Fruit fly (Drosophila melanogaster) whole organism, embryonic: Measurements from ENCODE around the gene Eip75B.

ENCODE experiments used
- Antp ChIP-seq: fragments of 200-800 bp; sonication (Bioruptor generic); optimal IDR thresholded peaks from 3 replicates; lab custom pipeline; 2016; ENCODE audit warnings: missing biosample characterization, missing genetic modification characterization
- Awh ChIP-seq: fragments of 200-800 bp; sonication (Bioruptor generic); IDR thresholded peaks from 2 replicates; pipeline ENCODE4, ENCODE4 v1.3.6; 2022; ENCODE audit warnings: missing biosample characterization, missing genetic modification characterization
- CG10147 ChIP-seq: fragments of 200-800 bp; sonication (Bioruptor generic); optimal IDR thresholded peaks from 2 replicates; lab custom pipeline; 2019; ENCODE audit warnings: missing biosample characterization, mild to moderate bottlenecking, missing genetic modification characterization, moderate library complexity
- CG10209 ChIP-seq: fragments of 200-800 bp; sonication (Bioruptor generic); optimal IDR thresholded peaks from 3 replicates; lab custom pipeline; 2017; ENCODE audit warnings: missing biosample characterization, mild to moderate bottlenecking, missing genetic modification characterization, missing genetic modification reagents
- CG1233 ChIP-seq: fragments of 200-800 bp; sonication (Bioruptor generic); optimal IDR thresholded peaks from 4 replicates; lab custom pipeline; 2018; ENCODE audit warnings: missing biosample characterization, mild to moderate bottlenecking, missing genetic modification characterization
- CG12659 ChIP-seq: fragments of 200-800 bp; sonication (Bioruptor generic); optimal IDR thresholded peaks from 3 replicates; lab custom pipeline; 2017; ENCODE audit warnings: mild to moderate bottlenecking, missing biosample characterization, missing genetic modification reagents, missing genetic modification characterization
- CG13775 ChIP-seq: fragments of 200-800 bp; sonication (Bioruptor generic); optimal IDR thresholded peaks from 3 replicates; lab custom pipeline; 2017; ENCODE audit warnings: missing biosample characterization, mild to moderate bottlenecking, missing genetic modification characterization
- CG16779 ChIP-seq: fragments of 200-800 bp; sonication (Bioruptor generic); IDR thresholded peaks from 2 replicates; pipeline ENCODE4 v1.3.6; 2022; ENCODE audit warnings: missing biosample characterization, missing genetic modification characterization
- CG17361 ChIP-seq: fragments of 200-800 bp; sonication (Bioruptor generic); IDR thresholded peaks from 3 replicates; pipeline ENCODE4 v1.3.6; 2022; ENCODE audit warnings: missing biosample characterization, missing genetic modification characterization
- CG1832 ChIP-seq: fragments of 200-800 bp; sonication (Bioruptor generic); optimal IDR thresholded peaks from 2 replicates; lab custom pipeline; 2017; ENCODE audit warnings: missing biosample characterization, mild to moderate bottlenecking, missing genetic modification characterization, inconsistent platforms
- CG18599 ChIP-seq: fragments of 200-800 bp; sonication (Bioruptor generic); optimal IDR thresholded peaks from 3 replicates; lab custom pipeline; 2017; ENCODE audit warnings: missing biosample characterization, missing genetic modification characterization, mild to moderate bottlenecking, moderate library complexity, missing genetic modification reagents
- CG2120 ChIP-seq: fragments of 200-800 bp; sonication (Bioruptor generic); optimal IDR thresholded peaks from 3 replicates; lab custom pipeline; 2016; ENCODE audit warnings: missing biosample characterization, missing genetic modification characterization
- CG2678 ChIP-seq: fragments of 200-800 bp; sonication (Bioruptor generic); optimal IDR thresholded peaks from 3 replicates; lab custom pipeline; 2019; ENCODE audit warnings: missing biosample characterization, mild to moderate bottlenecking, missing genetic modification characterization, moderate library complexity
- CG30431 ChIP-seq: fragments of 200-800 bp; sonication (Bioruptor generic); optimal IDR thresholded peaks from 2 replicates; lab custom pipeline; 2017; ENCODE audit warnings: missing biosample characterization, missing genetic modification characterization
- CG32532 ChIP-seq: fragments of 200-800 bp; sonication (Bioruptor generic); IDR thresholded peaks from 2 replicates; pipeline ENCODE4 v1.3.6; 2022; ENCODE audit warnings: missing biosample characterization, missing genetic modification characterization
- CG34376 ChIP-seq: fragments of 200-800 bp; sonication (Bioruptor generic); optimal IDR thresholded peaks from 2 replicates; lab custom pipeline; 2018; ENCODE audit warnings: missing biosample characterization, mild to moderate bottlenecking, missing genetic modification characterization
- CG7556 ChIP-seq: fragments of 200-800 bp; sonication (Bioruptor generic); optimal IDR thresholded peaks from 2 replicates; lab custom pipeline; 2017; ENCODE audit warnings: missing biosample characterization, mild to moderate bottlenecking, missing genetic modification characterization
- CG8290 ChIP-seq, 3 experiments: fragments of 200-800 bp; sonication (Bioruptor generic); optimal IDR thresholded peaks; 2 replicates each; lab custom pipeline; 2016 to 2019; ENCODE audit warnings: missing biosample characterization in 3 of 3, missing genetic modification characterization in 3 of 3, mild to moderate bottlenecking in 2 of 3, moderate library complexity in 1 of 3
- CG8765 ChIP-seq: fragments of 200-800 bp; sonication (Bioruptor generic); IDR thresholded peaks from 2 replicates; pipeline ENCODE4 v1.3.6; 2022; ENCODE audit warnings: missing biosample characterization, missing genetic modification characterization
- CG9727 ChIP-seq: fragments of 200-800 bp; sonication (Bioruptor generic); optimal IDR thresholded peaks from 3 replicates; lab custom pipeline; 2017; ENCODE audit warnings: missing biosample characterization, mild to moderate bottlenecking, missing genetic modification characterization
- D19B ChIP-seq: fragments of 200-800 bp; sonication (Bioruptor generic); optimal IDR thresholded peaks from 2 replicates; lab custom pipeline; 2017; ENCODE audit warnings: missing biosample characterization, mild to moderate bottlenecking, missing genetic modification characterization
- Dek ChIP-seq: fragments of 200-800 bp; sonication (Bioruptor generic); optimal IDR thresholded peaks from 3 replicates; lab custom pipeline; 2019; ENCODE audit warnings: missing biosample characterization, mild to moderate bottlenecking, missing genetic modification characterization, moderate library complexity
- HLH3B ChIP-seq: fragments of 200-800 bp; sonication (Bioruptor generic); IDR thresholded peaks from 2 replicates; pipeline ENCODE4 v1.3.6; 2022; ENCODE audit warnings: missing biosample characterization, missing genetic modification characterization
- Hey ChIP-seq: fragments of 200-800 bp; sonication (Bioruptor generic); optimal IDR thresholded peaks from 3 replicates; lab custom pipeline; 2018; ENCODE audit warnings: missing biosample characterization, mild to moderate bottlenecking, missing genetic modification characterization
- HmgZ ChIP-seq: fragments of 200-800 bp; sonication (Bioruptor generic); optimal IDR thresholded peaks from 2 replicates; lab custom pipeline; 2018; ENCODE audit warnings: missing biosample characterization, mild to moderate bottlenecking, missing genetic modification characterization
- Hmr ChIP-seq: fragments of 200-800 bp; sonication (Bioruptor generic); optimal IDR thresholded peaks from 3 replicates; lab custom pipeline; 2017; ENCODE audit warnings: mild to moderate bottlenecking, missing biosample characterization, missing genetic modification reagents, missing genetic modification characterization
- Med ChIP-seq: fragments of 200-800 bp; sonication (Bioruptor generic); peaks from one replicate; lab custom pipeline; 2016; ENCODE audit warnings: missing biosample characterization, missing genetic modification characterization, mild to moderate bottlenecking, inconsistent platforms, moderate library complexity
- Oaz ChIP-seq: fragments of 200-800 bp; sonication (Bioruptor generic); IDR thresholded peaks from 2 replicates; pipeline ENCODE4 v1.3.6; 2022; ENCODE audit warnings: missing biosample characterization, missing genetic modification characterization
- PHDP ChIP-seq: fragments of 200-800 bp; sonication (Bioruptor generic); optimal IDR thresholded peaks from 3 replicates; lab custom pipeline; 2018; ENCODE audit warnings: missing biosample characterization, mild to moderate bottlenecking, missing genetic modification characterization, moderate library complexity
- Pdp1 ChIP-seq, 2 experiments: fragments of 200-800 bp; sonication (Bioruptor generic); optimal IDR thresholded peaks; 3 replicates each; lab custom pipeline; 2016; ENCODE audit warnings: missing biosample characterization in 2 of 2, missing genetic modification characterization in 2 of 2, mild to moderate bottlenecking in 1 of 2, moderate library complexity in 1 of 2
- Rfx ChIP-seq: fragments of 200-800 bp; sonication (Bioruptor generic); IDR thresholded peaks from 2 replicates; pipeline ENCODE4 v1.3.6; 2022; ENCODE audit warnings: missing biosample characterization, missing genetic modification characterization
- Side ChIP-seq: fragments of 200-800 bp; sonication (Bioruptor generic); optimal IDR thresholded peaks from 2 replicates; lab custom pipeline; 2016; ENCODE audit warnings: missing biosample characterization, missing genetic modification characterization
- Trl ChIP-seq, 3 experiments: fragments of >200 bp in 2 of 3; fragments of 200-800 bp in 1 of 3; sonication (Bioruptor generic) in 1 of 3; optimal IDR thresholded peaks; 2 replicates in 1 of 3; 3 replicates in 2 of 3; lab custom pipeline; 2016 to 2017; ENCODE audit warnings: missing biosample characterization in 1 of 3, missing genetic modification characterization in 1 of 3
- abd-A ChIP-seq: fragments of 200-800 bp; sonication (Bioruptor generic); optimal IDR thresholded peaks from 3 replicates; lab custom pipeline; 2019; ENCODE audit warnings: missing biosample characterization, mild to moderate bottlenecking, missing genetic modification characterization, moderate library complexity
- btn ChIP-seq: fragments of 200-800 bp; sonication (Bioruptor generic); optimal IDR thresholded peaks from 2 replicates; lab custom pipeline; 2016; ENCODE audit warnings: missing biosample characterization, missing genetic modification characterization
- crol ChIP-seq: fragments of 200-800 bp; sonication (Bioruptor generic); IDR thresholded peaks from 2 replicates; pipeline ENCODE4 v1.3.6; 2022; ENCODE audit warnings: missing biosample characterization, missing genetic modification characterization
- cwo ChIP-seq: fragments of 200-800 bp; sonication (Bioruptor generic); optimal IDR thresholded peaks from 3 replicates; lab custom pipeline; 2017; ENCODE audit warnings: missing biosample characterization, missing genetic modification characterization, mild to moderate bottlenecking, moderate library complexity, missing genetic modification reagents
- da ChIP-seq: fragments of 200-800 bp; sonication (Bioruptor generic); optimal IDR thresholded peaks from 2 replicates; lab custom pipeline; 2016; ENCODE audit warnings: missing biosample characterization, missing genetic modification characterization
- exex ChIP-seq: fragments of 200-800 bp; sonication (Bioruptor generic); optimal IDR thresholded peaks from 4 replicates; lab custom pipeline; 2018; ENCODE audit warnings: missing biosample characterization, mild to moderate bottlenecking, missing genetic modification characterization, moderate library complexity
- eyg ChIP-seq: fragments of 200-800 bp; sonication (Bioruptor generic); optimal IDR thresholded peaks from 3 replicates; lab custom pipeline; 2016; ENCODE audit warnings: missing biosample characterization, missing genetic modification characterization
- ftz-f1 ChIP-seq: fragments of 200-800 bp; sonication (Bioruptor generic); optimal IDR thresholded peaks from 2 replicates; lab custom pipeline; 2016; ENCODE audit warnings: missing biosample characterization, missing genetic modification characterization
- gem ChIP-seq: fragments of 200-800 bp; sonication (Bioruptor generic); optimal IDR thresholded peaks from 2 replicates; lab custom pipeline; 2019; ENCODE audit warnings: missing biosample characterization, mild to moderate bottlenecking, missing genetic modification characterization, moderate library complexity
- grau ChIP-seq: fragments of 200-800 bp; optimal IDR thresholded peaks from 3 replicates; lab custom pipeline; 2019; ENCODE audit warnings: missing biosample characterization, mild to moderate bottlenecking, missing genetic modification characterization, moderate library complexity
- gro ChIP-seq: fragments of 200-800 bp; sonication (Bioruptor generic); optimal IDR thresholded peaks from 2 replicates; lab custom pipeline; 2016; ENCODE audit warnings: missing biosample characterization, missing genetic modification characterization
- mirr ChIP-seq: fragments of 200-800 bp; sonication (Bioruptor generic); optimal IDR thresholded peaks from 3 replicates; lab custom pipeline; 2018; ENCODE audit warnings: missing biosample characterization, mild to moderate bottlenecking, missing genetic modification characterization
- tll ChIP-seq, 2 experiments: fragments of 200-800 bp in 1 of 2; fragments of >200 bp in 1 of 2; sonication (Bioruptor generic) in 1 of 2; optimal IDR thresholded peaks; 2 replicates each; lab custom pipeline; 2017 to 2019; ENCODE audit warnings: missing biosample characterization in 2 of 2, missing genetic modification characterization in 2 of 2, mild to moderate bottlenecking in 1 of 2, moderate library complexity in 1 of 2
- toy ChIP-seq: fragments of 200-800 bp; sonication (Bioruptor generic); IDR thresholded peaks from 2 replicates; pipeline ENCODE4 v1.3.6; 2022; ENCODE audit warnings: missing biosample characterization, missing genetic modification characterization
- usp ChIP-seq: fragments of >200 bp; optimal IDR thresholded peaks from 2 replicates; lab custom pipeline; 2017; ENCODE audit warnings: missing biosample characterization, missing genetic modification characterization
- yki ChIP-seq: fragments of >200 bp; optimal IDR thresholded peaks from 3 replicates; lab custom pipeline; 2018

Eip75B gene

dm6 chr3L:17994560-17995202, 69.8 kb downstream of the Eip75B start (continued):
- TF ChIP-seq CG32532 (GFP tag; lab: Robert Waterston, UW) (0 out of 2 replicates have a peak, but pooled peaks have one; percentile 22), CG8290 (GFP tag; optimal IDR thresholded peaks at IDR 0.05; lab: Kevin White, UChicago) (no peak), CG8290 (tag; optimal IDR thresholded peaks at IDR 0.05; lab: Kevin White, UChicago) (peak in 1 of 2 experiments; percentile 41), Rfx (GFP tag; lab: Robert Waterston, UW) (no peak), exex (peak; percentile 62), HmgZ (no peak), Oaz (GFP tag; lab: Robert Waterston, UW) (no peak), Med (GFP tag; lab: Kevin White, UChicago) (peak; percentile 83), CG10147 (GFP tag; lab: Kevin White, UChicago) (peak; percentile 8), CG30431 (GFP tag; lab: Kevin White, UChicago) (no peak), cwo (peak; percentile 87), CG8765 (GFP tag; lab: Robert Waterston, UW) (no peak), CG13775 (GFP tag; lab: Kevin White, UChicago) (peak; percentile 23), CG2120 (GFP tag; lab: Kevin White, UChicago) (peak; percentile 6), CG9727 (peak; percentile 23), CG1233 (GFP tag; lab: Kevin White, UChicago) (peak; percentile 5), CG12659 (GFP tag; lab: Kevin White, UChicago) (peak; percentile 7), Dek (tag; lab: Kevin White, UChicago) (peak; percentile 20), yki (lab: Kevin White, UChicago) (no peak), Side (GFP tag; lab: Kevin White, UChicago) (no peak), CG2678 (tag; lab: Kevin White, UChicago) (peak; percentile 34), usp (GFP tag; lab: Kevin White, UChicago) (no peak), Awh (no peak), grau (tag; lab: Kevin White, UChicago) (peak; percentile 57), abd-A (peak; percentile 44), CG16779 (GFP tag; lab: Robert Waterston, UW) (no peak), CG10209 (peak; percentile 30), CG34376 (GFP tag; lab: Kevin White, UChicago) (peak; percentile 75), CG17361 (GFP tag; lab: Robert Waterston, UW) (peak; percentile 27; the same call in 1 of the 3 replicates), gem (tag; lab: Kevin White, UChicago) (peak; percentile 33), Hmr (GFP tag; lab: Kevin White, UChicago) (peak; percentile 39), Antp (GFP tag; lab: Kevin White, UChicago) (no peak), da (GFP tag; lab: Kevin White, UChicago) (no peak), Pdp1 (GFP tag; optimal IDR thresholded peaks at IDR 0.05; lab: Kevin White, UChicago) (peak in 1 of 2 experiments; percentile 89), mirr (GFP tag; lab: Kevin White, UChicago) (peak; percentile 32), HLH3B (GFP tag; lab: Robert Waterston, UW) (no peak), Hey (tag; lab: Kevin White, UChicago) (peak; percentile 29), toy (no peak), crol (GFP tag; lab: Robert Waterston, UW) (peak; percentile 15; the same call in 1 of the 2 replicates), eyg (GFP tag; lab: Kevin White, UChicago) (no peak), D19B (GFP tag; lab: Kevin White, UChicago) (peak; percentile 65), CG7556 (GFP tag; lab: Kevin White, UChicago) (peak; percentile 24), gro (GFP tag; lab: Kevin White, UChicago) (peak; percentile 25), PHDP (tag; lab: Kevin White, UChicago) (peak; percentile 19), tll (GFP tag; optimal IDR thresholded peaks at IDR 0.05; lab: Kevin White, UChicago) (peak in 1 of 2 experiments; percentile 9), CG18599 (GFP tag; lab: Kevin White, UChicago) (peak; percentile 60), CG1832 (GFP tag; lab: Kevin White, UChicago) (peak; percentile 46), ftz-f1 (GFP tag; lab: Kevin White, UChicago) (peak; percentile 93), Trl (optimal IDR thresholded peaks at IDR 0.05; lab: Kevin White, UChicago) (peak in 1 of 2 experiments; percentile 9), Trl (GFP tag; optimal IDR thresholded peaks at IDR 0.05; lab: Kevin White, UChicago) (no peak), btn (GFP tag; lab: Kevin White, UChicago) (no peak)
